Worm (Caenorhabditis elegans): ENCODE data around the gene srw-76.

The srw-76 gene

DNA sequence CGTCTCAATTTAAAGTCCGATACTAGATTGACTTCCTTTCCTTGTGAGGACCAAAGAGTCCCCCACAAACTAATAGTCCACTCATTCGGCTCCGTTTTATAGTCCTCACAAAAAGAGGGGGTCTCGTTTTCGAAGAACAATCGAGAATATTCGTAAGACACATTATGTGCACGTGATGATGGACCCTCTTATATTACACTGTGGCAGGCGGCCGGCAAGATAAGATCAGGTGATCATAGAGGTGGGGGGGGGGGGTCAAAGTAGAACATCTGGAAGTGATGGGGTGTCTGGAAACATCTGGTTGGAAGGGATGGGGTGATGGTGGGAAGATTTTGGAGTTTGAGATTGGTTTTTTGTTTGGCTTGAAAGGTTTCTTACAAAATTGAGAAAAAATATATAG lies 39.7 kb downstream of the srw-76 start (continued):
- TF ChIP-seq ztf-28 (GFP tag; IDR thresholded peaks at IDR 0.05) (no peak), gei-17 (GFP tag; optimal IDR thresholded peaks at IDR 0.05) (no peak), madf-6 (GFP tag; IDR thresholded peaks at IDR 0.05) (0 out of 2 replicates have a peak, but pooled peaks have one; percentile 8), lir-1 (GFP tag; conservative IDR thresholded peaks at IDR 0.05) (no peak), ceh-100 (GFP tag; IDR thresholded peaks at IDR 0.05) (no peak), T07F8.4 (tag; optimal IDR thresholded peaks at IDR 0.05) (no peak), F57A8.1 (GFP tag; optimal IDR thresholded peaks at IDR 0.05) (no peak), somi-1 (GFP tag; optimal IDR thresholded peaks at IDR 0.05) (no peak), Y53G8AR.9 (GFP tag; conservative IDR thresholded peaks at IDR 0.05) (0 out of 2 replicates have a peak, but pooled peaks have one; percentile 13), him-1 (tag; optimal IDR thresholded peaks at IDR 0.05) (no peak), F22D6.2 (tag; optimal IDR thresholded peaks at IDR 0.05) (no peak), efl-1 (GFP tag; optimal IDR thresholded peaks at IDR 0.05) (no peak)

DNA sequence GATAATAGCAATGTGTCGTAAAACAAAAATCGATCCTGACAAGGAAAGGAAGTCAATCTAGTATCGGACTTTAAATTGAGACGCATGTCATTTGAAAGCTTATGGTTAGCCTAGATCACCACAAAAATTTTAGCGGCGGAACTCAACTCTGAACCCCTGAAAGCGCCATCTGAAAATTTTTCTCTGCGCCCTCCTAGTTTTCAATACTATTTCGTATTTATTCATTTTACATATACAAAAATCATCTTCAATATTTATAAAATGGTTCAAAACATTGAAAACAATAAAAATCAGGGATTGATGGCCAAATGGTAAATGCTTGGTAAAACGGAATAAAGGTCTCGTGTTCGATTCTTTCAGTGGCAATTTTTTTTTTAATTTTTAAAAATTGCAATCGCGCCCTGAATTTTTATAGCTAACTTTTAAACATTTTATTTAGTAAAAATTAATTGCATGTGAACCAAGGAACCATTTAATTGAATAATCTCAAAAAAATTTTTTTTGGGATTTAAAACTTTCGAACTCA lies 40.7 kb downstream of the srw-76 start:
- TF ChIP-seq attf-6 (GFP tag; IDR thresholded peaks at IDR 0.05) (peak; percentile 60; the same call in 1 of the 2 replicates), ztf-25 (GFP tag; IDR thresholded peaks at IDR 0.05) (0 out of 2 replicates have a peak, but pooled peaks have one; percentile 29), pbrm-1 (GFP tag; IDR thresholded peaks at IDR 0.05) (0 out of 2 replicates have a peak, but pooled peaks have one; percentile 35), hmg-1.2 (GFP tag; IDR thresholded peaks at IDR 0.05) (peak; percentile 94), lin-26 (GFP tag; IDR thresholded peaks at IDR 0.05) (peak; percentile 71)

DNA sequence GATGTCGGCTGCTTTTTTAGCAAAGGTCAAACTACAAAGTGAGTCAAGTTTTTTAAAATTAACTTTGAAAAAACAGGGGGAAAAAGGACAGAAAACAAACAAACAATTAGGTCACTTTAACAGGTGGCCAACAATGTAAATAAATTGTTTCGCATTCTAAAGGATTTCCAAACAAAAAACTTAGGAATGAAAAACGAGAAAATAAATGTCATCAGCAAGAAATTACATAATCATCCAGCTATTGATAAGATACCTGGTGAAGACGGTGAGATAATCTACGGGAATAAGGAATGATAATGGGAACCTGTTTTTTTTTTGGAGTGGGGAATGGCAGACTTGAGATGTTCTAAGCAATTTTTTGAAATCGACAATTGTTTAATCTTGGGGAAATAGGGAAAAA lies 42.0 kb downstream of the srw-76 start:
- no peak for TF ChIP-seq ztf-22 (GFP tag; optimal IDR thresholded peaks at IDR 0.05)
- no peak for TF ChIP-seq F55B11.4 (tag; optimal IDR thresholded peaks at IDR 0.05; ENCODE audit: borderline replicate concordance, insufficient read depth)
- TF ChIP-seq ama-1 (optimal IDR thresholded peaks at IDR 0.05): no peak
- TF ChIP-seq ama-1 (GFP tag; optimal IDR thresholded peaks at IDR 0.05): no peak
- no peak for TF ChIP-seq B0261.1 (tag; optimal IDR thresholded peaks at IDR 0.05)
- TF ChIP-seq cebp-2 (GFP tag; IDR thresholded peaks at IDR 0.05): no peak
- no peak for TF ChIP-seq B0336.3 (GFP tag; IDR thresholded peaks at IDR 0.05)
- TF ChIP-seq ztf-18 (tag; optimal IDR thresholded peaks at IDR 0.05): no peak
- TF ChIP-seq snpc-1.3 (tag; optimal IDR thresholded peaks at IDR 0.05; ENCODE audit: insufficient read depth): no peak
- no peak for TF ChIP-seq F57C9.4 (tag; optimal IDR thresholded peaks at IDR 0.05)
- no peak for TF ChIP-seq egl-18 (GFP tag; IDR thresholded peaks at IDR 0.05)
- TF ChIP-seq bed-2 (GFP tag; IDR thresholded peaks at IDR 0.05): no peak
- no peak for TF ChIP-seq T07F8.4 (tag; optimal IDR thresholded peaks at IDR 0.05)
- TF ChIP-seq mcd-1 (GFP tag; IDR thresholded peaks at IDR 0.05): no peak
- TF ChIP-seq C17E4.6 (GFP tag; IDR thresholded peaks at IDR 0.05): no peak
- TF ChIP-seq madf-6 (GFP tag; IDR thresholded peaks at IDR 0.05): no peak

DNA sequence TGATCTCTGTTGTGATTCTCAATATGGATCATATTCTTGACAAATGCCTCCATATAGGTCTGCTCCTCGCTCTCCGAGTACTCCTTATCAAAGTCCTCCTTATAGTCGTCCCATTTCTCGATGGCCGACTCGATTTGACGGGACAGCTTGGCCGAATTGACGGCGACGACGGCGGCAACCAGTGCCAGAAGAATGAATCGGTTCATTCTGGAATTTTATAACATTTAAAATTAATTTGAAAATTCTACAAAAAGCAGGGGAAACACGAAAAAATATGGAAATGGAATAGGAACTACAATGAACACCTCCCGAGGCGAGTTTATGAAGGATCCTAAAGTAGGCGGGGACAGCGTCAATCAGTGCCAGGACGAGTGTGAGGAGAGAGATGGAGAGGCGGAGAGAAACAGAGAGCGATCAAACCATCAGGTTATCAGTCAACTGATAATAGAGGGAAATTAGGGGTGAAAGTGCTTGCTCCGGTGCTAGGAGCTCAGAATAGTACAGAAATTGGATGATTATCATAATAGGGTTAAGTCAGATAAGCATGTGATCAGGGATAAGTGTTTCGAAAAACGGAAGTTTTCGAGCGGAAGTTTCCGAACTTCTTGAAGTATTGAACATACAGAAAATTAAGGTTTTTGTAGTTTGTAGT lies 42.8 kb downstream of the srw-76 start, which contains the start of gene cpl-1:
cpl-1 (minus strand) TSS at position 207 of the 652 bp plus-strand sequence.
- TF ChIP-seq B0261.1 (tag; optimal IDR thresholded peaks at IDR 0.05) (no peak), nfya-1 (tag; optimal IDR thresholded peaks at IDR 0.05; ENCODE audit: borderline replicate concordance, insufficient read depth) (no peak), Y79H2A.3 (GFP tag; conservative IDR thresholded peaks at IDR 0.05) (no peak), akir-1 (GFP tag; optimal IDR thresholded peaks at IDR 0.05) (no peak), nhr-80 (tag; optimal IDR thresholded peaks at IDR 0.05) (peak; percentile 74), nfyb-1 (GFP tag; IDR thresholded peaks at IDR 0.05) (0 out of 2 replicates have a peak, but pooled peaks have one; percentile 36), C06A6.2 (GFP tag; conservative IDR thresholded peaks at IDR 0.05) (no peak), F49E8.2 (tag; optimal IDR thresholded peaks at IDR 0.05; ENCODE audit: insufficient read depth) (no peak), die-1 (tag; optimal IDR thresholded peaks at IDR 0.05) (no peak), ceh-40 (GFP tag; IDR thresholded peaks at IDR 0.05) (no peak), attf-5 (GFP tag; optimal IDR thresholded peaks at IDR 0.05) (peak; percentile 3), ceh-100 (GFP tag; IDR thresholded peaks at IDR 0.05) (no peak), ccch-3 (GFP tag; optimal IDR thresholded peaks at IDR 0.05) (no peak), egl-18 (GFP tag; IDR thresholded peaks at IDR 0.05) (no peak), unc-130 (GFP tag; optimal IDR thresholded peaks at IDR 0.05) (no peak), pha-4 (tag; optimal IDR thresholded peaks at IDR 0.05) (no peak)
